Worm (Caenorhabditis elegans) whole organism, young adult: ENCODE data around the gene dagl-2.

Source experiments
- ZK185.1 ChIP-seq: sonication (generic microtip); optimal IDR thresholded peaks from 2 replicates; lab custom pipeline; 2016; ENCODE audit warnings: mild to moderate bottlenecking, missing genetic modification characterization, missing compliant biosample characterization; ENCODE audit not compliant: poor library complexity, severe bottlenecking
- dpff-1 ChIP-seq: sonication (generic microtip); optimal IDR thresholded peaks from 2 replicates; lab custom pipeline; 2017; ENCODE audit warnings: mild to moderate bottlenecking, missing genetic modification characterization, missing compliant biosample characterization
- him-1 ChIP-seq: sonication (generic microtip); optimal IDR thresholded peaks from 2 replicates; lab custom pipeline; 2016; ENCODE audit warnings: missing genotype, missing genetic modification reagents, missing genetic modification characterization, missing compliant biosample characterization
- tlf-1 ChIP-seq: fragments of 200-800 bp; sonication (Bioruptor generic); optimal IDR thresholded peaks from 2 replicates; lab custom pipeline; 2018; ENCODE audit warnings: mild to moderate bottlenecking, missing genetic modification characterization, missing compliant biosample characterization
- zfh-2 ChIP-seq: fragments of 200-800 bp; sonication (Bioruptor generic); conservative IDR thresholded peaks from 2 replicates; pipeline ENCODE4 v1.3.6; 2022; ENCODE audit warnings: missing genetic modification reagents, missing genetic modification characterization, missing compliant biosample characterization

DNA sequence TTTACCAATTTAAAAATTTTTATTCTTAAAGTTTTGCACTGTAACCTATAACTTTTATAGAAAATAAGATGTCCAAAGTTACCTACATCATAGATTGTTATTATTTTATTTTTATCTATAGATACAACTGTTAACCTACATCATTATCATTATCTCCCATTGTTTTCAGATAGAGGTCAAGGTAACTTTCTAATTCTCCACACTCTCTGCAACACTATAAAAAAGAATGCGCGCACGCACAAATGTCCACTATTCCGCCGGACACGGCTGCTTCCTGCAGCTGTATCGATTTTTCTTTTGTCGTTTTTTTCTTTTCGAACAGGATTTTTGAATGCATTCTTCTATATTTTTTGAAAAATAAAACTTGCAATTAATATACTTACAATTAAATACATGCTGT, 10.4 kb downstream of the dagl-2 start:
- no peak for TF ChIP-seq zfh-2 (GFP tag; lab: Robert Waterston, UW)
- no peak for TF ChIP-seq dpff-1 (tag; lab: Kevin White, UChicago)
- no peak for TF ChIP-seq him-1
- no peak for TF ChIP-seq tlf-1 (GFP tag; lab: Kevin White, UChicago)
- TF ChIP-seq ZK185.1 (tag; lab: Kevin White, UChicago) = no peak
